Fruit fly (Drosophila melanogaster) whole organism, prepupa: Measurements from ENCODE around the gene Prosbeta7.

Experiments used
- CG10631 ChIP-seq: fragments of 200-800 bp; sonication (Bioruptor generic); optimal IDR thresholded peaks from 2 replicates; lab custom pipeline; 2016; ENCODE audit warnings: missing biosample characterization, missing genetic modification characterization
- CG10669 ChIP-seq: fragments of 200-800 bp; sonication (Bioruptor generic); optimal IDR thresholded peaks from 3 replicates; lab custom pipeline; 2018; ENCODE audit warnings: missing biosample characterization, mild to moderate bottlenecking, missing genetic modification characterization, moderate library complexity
- CG11294 ChIP-seq: fragments of 200-800 bp; sonication (Bioruptor generic); IDR thresholded peaks from 2 replicates; pipeline ENCODE4 v1.3.6; 2022; ENCODE audit warnings: missing biosample characterization, missing genetic modification characterization
- CG11762 ChIP-seq: fragments of 200-800 bp; sonication (Bioruptor generic); optimal IDR thresholded peaks from 3 replicates; lab custom pipeline; 2016; ENCODE audit warnings: missing biosample characterization, missing genetic modification characterization; ENCODE audit not compliant: insufficient read depth
- CG11902 ChIP-seq: fragments of 200-800 bp; sonication (Bioruptor generic); optimal IDR thresholded peaks from 3 replicates; lab custom pipeline; 2016; ENCODE audit warnings: missing biosample characterization, missing genetic modification characterization
- CG1621 ChIP-seq: fragments of 200-800 bp; sonication (Bioruptor generic); optimal IDR thresholded peaks from 3 replicates; lab custom pipeline; 2018; ENCODE audit warnings: missing biosample characterization, mild to moderate bottlenecking, missing genetic modification characterization
- CG16779 ChIP-seq: fragments of 200-800 bp; sonication (Bioruptor generic); optimal IDR thresholded peaks from 3 replicates; lab custom pipeline; 2017; ENCODE audit warnings: missing biosample characterization, mild to moderate bottlenecking, missing genetic modification characterization
- CG3032 ChIP-seq: fragments of 200-800 bp; optimal IDR thresholded peaks from 2 replicates; lab custom pipeline; 2019; ENCODE audit warnings: missing biosample characterization, mild to moderate bottlenecking, missing genetic modification characterization, moderate library complexity
- CG31627 ChIP-seq: fragments of 200-800 bp; sonication (Bioruptor generic); optimal IDR thresholded peaks from 3 replicates; lab custom pipeline; 2016; ENCODE audit warnings: missing biosample characterization, missing genetic modification characterization
- CG32006 ChIP-seq: fragments of 200-800 bp; sonication (Bioruptor generic); optimal IDR thresholded peaks from 3 replicates; lab custom pipeline; 2017; ENCODE audit warnings: missing biosample characterization, mild to moderate bottlenecking, missing genetic modification characterization
- CG34406 ChIP-seq: fragments of 200-800 bp; sonication (Bioruptor generic); optimal IDR thresholded peaks from 3 replicates; lab custom pipeline; 2016; ENCODE audit warnings: missing biosample characterization, missing genetic modification characterization
- CG3919 ChIP-seq: fragments of 200-800 bp; sonication (Bioruptor generic); optimal IDR thresholded peaks from 3 replicates; lab custom pipeline; 2016; ENCODE audit warnings: missing biosample characterization, missing genetic modification characterization
- CG4318 ChIP-seq: fragments of 200-800 bp; sonication (Bioruptor generic); optimal IDR thresholded peaks from 3 replicates; lab custom pipeline; 2017; ENCODE audit warnings: missing biosample characterization, mild to moderate bottlenecking, missing genetic modification characterization
- CG6163 ChIP-seq: fragments of 200-800 bp; sonication (Bioruptor generic); IDR thresholded peaks from 3 replicates; pipeline ENCODE4 v1.3.6; 2022; ENCODE audit warnings: missing biosample characterization, missing genetic modification characterization
- CG6276 ChIP-seq: fragments of 200-800 bp; sonication (Bioruptor generic); optimal IDR thresholded peaks from 2 replicates; lab custom pipeline; 2017; ENCODE audit warnings: missing biosample characterization, mild to moderate bottlenecking, missing genetic modification characterization
- CG6808 ChIP-seq: fragments of 200-800 bp; sonication (Bioruptor generic); optimal IDR thresholded peaks from 3 replicates; lab custom pipeline; 2017; ENCODE audit warnings: missing biosample characterization, missing genetic modification characterization, mild to moderate bottlenecking, moderate library complexity, missing genetic modification reagents
- CG6854 ChIP-seq: fragments of 200-800 bp; sonication (Bioruptor generic); optimal IDR thresholded peaks from 2 replicates; lab custom pipeline; 2017; ENCODE audit warnings: missing biosample characterization, mild to moderate bottlenecking, missing genetic modification characterization
- CG7368 ChIP-seq: fragments of 200-800 bp; sonication (Bioruptor generic); optimal IDR thresholded peaks from 3 replicates; lab custom pipeline; 2016; ENCODE audit warnings: missing biosample characterization, missing genetic modification characterization
- CG8119 ChIP-seq: fragments of 200-800 bp; sonication (Bioruptor generic); IDR thresholded peaks from 3 replicates; pipeline ENCODE4 v1.3.6; 2022; ENCODE audit warnings: missing biosample characterization, missing genetic modification characterization
- CG8319 ChIP-seq: fragments of 200-800 bp; sonication (Bioruptor generic); optimal IDR thresholded peaks from 3 replicates; lab custom pipeline; 2016; ENCODE audit warnings: missing biosample characterization, missing genetic modification characterization
- CG9139 ChIP-seq: fragments of 200-800 bp; sonication (Bioruptor generic); optimal IDR thresholded peaks from 3 replicates; lab custom pipeline; 2017; ENCODE audit warnings: missing biosample characterization, mild to moderate bottlenecking, missing genetic modification characterization
- Eip75B ChIP-seq: fragments of 200-800 bp; sonication (Bioruptor generic); optimal IDR thresholded peaks from 3 replicates; lab custom pipeline; 2016; ENCODE audit warnings: missing biosample characterization, missing genetic modification characterization
- Eip78C ChIP-seq: fragments of 200-800 bp; sonication (Bioruptor generic); peaks from one replicate; lab custom pipeline; 2016; ENCODE audit warnings: missing biosample characterization, missing genetic modification characterization
- Eip93F ChIP-seq: fragments of 200-800 bp; sonication (Bioruptor generic); optimal IDR thresholded peaks from 2 replicates; lab custom pipeline; 2016; ENCODE audit warnings: missing biosample characterization, mild to moderate bottlenecking, missing genetic modification characterization
- Ets21C ChIP-seq: fragments of 200-800 bp; sonication (Bioruptor generic); optimal IDR thresholded peaks from 3 replicates; lab custom pipeline; 2016; ENCODE audit warnings: missing biosample characterization, missing genetic modification characterization
- Ets96B ChIP-seq: fragments of 200-800 bp; optimal IDR thresholded peaks from 2 replicates; lab custom pipeline; 2019; ENCODE audit warnings: missing biosample characterization, mild to moderate bottlenecking, missing genetic modification characterization, moderate library complexity
- Hr39 ChIP-seq: fragments of 200-800 bp; sonication (Bioruptor generic); optimal IDR thresholded peaks from 2 replicates; lab custom pipeline; 2016; ENCODE audit warnings: missing biosample characterization, missing genetic modification characterization
- Lpt ChIP-seq: fragments of 200-800 bp; sonication (Bioruptor generic); optimal IDR thresholded peaks from 3 replicates; lab custom pipeline; 2016; ENCODE audit warnings: missing biosample characterization, missing genetic modification characterization
- Met ChIP-seq: fragments of 200-800 bp; sonication (Bioruptor generic); optimal IDR thresholded peaks from 3 replicates; lab custom pipeline; 2016; ENCODE audit warnings: missing biosample characterization, missing genetic modification characterization
- Sox14 ChIP-seq: fragments of 200-800 bp; sonication (Bioruptor generic); optimal IDR thresholded peaks from 3 replicates; lab custom pipeline; 2016; ENCODE audit warnings: missing biosample characterization, missing genetic modification characterization
- Sox15 ChIP-seq: fragments of 200-800 bp; sonication (Bioruptor generic); optimal IDR thresholded peaks from 3 replicates; lab custom pipeline; 2016; ENCODE audit warnings: missing biosample characterization, missing genetic modification characterization
- achi ChIP-seq: fragments of 200-800 bp; sonication (Bioruptor generic); optimal IDR thresholded peaks from 3 replicates; lab custom pipeline; 2016; ENCODE audit warnings: missing biosample characterization, missing genetic modification characterization
- acj6 ChIP-seq: fragments of 200-800 bp; sonication (Bioruptor generic); optimal IDR thresholded peaks from 3 replicates; lab custom pipeline; 2016; ENCODE audit warnings: missing biosample characterization, missing genetic modification characterization
- eg ChIP-seq: fragments of 200-800 bp; sonication (Bioruptor generic); IDR thresholded peaks from 3 replicates; pipeline ENCODE4 v1.3.6; 2022; ENCODE audit warnings: missing biosample characterization, missing genetic modification characterization
- esn ChIP-seq: fragments of 200-800 bp; sonication (Bioruptor generic); optimal IDR thresholded peaks from 2 replicates; lab custom pipeline; 2016; ENCODE audit warnings: missing biosample characterization, mild to moderate bottlenecking, missing genetic modification characterization, moderate library complexity
- fd59A ChIP-seq: fragments of 200-800 bp; sonication (Bioruptor generic); optimal IDR thresholded peaks from 2 replicates; lab custom pipeline; 2017; ENCODE audit warnings: missing biosample characterization, mild to moderate bottlenecking, missing genetic modification characterization, missing genetic modification reagents
- fkh ChIP-seq: fragments of 200-800 bp; sonication (Bioruptor generic); optimal IDR thresholded peaks from 3 replicates; lab custom pipeline; 2017; ENCODE audit warnings: missing biosample characterization, mild to moderate bottlenecking, missing genetic modification characterization, moderate library complexity
- net ChIP-seq: fragments of 200-800 bp; sonication (Bioruptor generic); optimal IDR thresholded peaks from 3 replicates; lab custom pipeline; 2016; ENCODE audit warnings: missing biosample characterization, missing genetic modification characterization
- salr ChIP-seq, 2 experiments: fragments of 200-800 bp; sonication (Bioruptor generic); optimal IDR thresholded peaks; 3 replicates each; lab custom pipeline; 2016 to 2018; ENCODE audit warnings: missing biosample characterization in 2 of 2, missing genetic modification characterization in 2 of 2, mild to moderate bottlenecking in 1 of 2
- spab ChIP-seq: fragments of 200-800 bp; sonication (Bioruptor generic); optimal IDR thresholded peaks from 2 replicates; lab custom pipeline; 2017; ENCODE audit warnings: missing biosample characterization, mild to moderate bottlenecking, missing genetic modification characterization, missing genetic modification reagents
- ss ChIP-seq, 2 experiments: fragments of 200-800 bp; sonication (Bioruptor generic); optimal IDR thresholded peaks; 2 replicates in 1 of 2; 3 replicates in 1 of 2; lab custom pipeline; 2017 to 2018; ENCODE audit warnings: mild to moderate bottlenecking in 2 of 2, missing biosample characterization in 2 of 2, missing genetic modification characterization in 2 of 2, moderate library complexity in 1 of 2

The Prosbeta7 gene

dm6 chr3R:5389435-5389834, 31.3 kb upstream of the Prosbeta7 start:
- peak; percentile 30 for TF ChIP-seq fd59A
- no peak for TF ChIP-seq Hr39 (GFP tag; lab: Kevin White, UChicago)
- no peak for TF ChIP-seq CG9139 (GFP tag; lab: Kevin White, UChicago)
- peak; percentile 22 for TF ChIP-seq Ets96B (tag; lab: Kevin White, UChicago)
- TF ChIP-seq acj6 (GFP tag; lab: Kevin White, UChicago) = no peak
- no peak for TF ChIP-seq eg (GFP tag; lab: Robert Waterston, UW)
- TF ChIP-seq CG10631 (GFP tag; lab: Kevin White, UChicago) = peak; percentile 37
- TF ChIP-seq CG10669 (GFP tag; lab: Kevin White, UChicago) = peak; percentile 27
- peak; percentile 15 for TF ChIP-seq Lpt
- TF ChIP-seq net = peak; percentile 29
- peak; percentile 15 for TF ChIP-seq CG3919
- TF ChIP-seq CG6276 = no peak
- TF ChIP-seq CG8119 (GFP tag; lab: Robert Waterston, UW) = 0 out of 3 replicates have a peak, but pooled peaks have one; percentile 41
- peak; percentile 56 for TF ChIP-seq CG32006 (GFP tag; lab: Kevin White, UChicago)
- TF ChIP-seq CG31627 (GFP tag; lab: Kevin White, UChicago) = no peak
- no peak for TF ChIP-seq salr (GFP tag; optimal IDR thresholded peaks at IDR 0.05; lab: Kevin White, UChicago)
- TF ChIP-seq Eip93F (GFP tag; lab: Kevin White, UChicago) = no peak
- TF ChIP-seq Eip75B (GFP tag; lab: Kevin White, UChicago) = no peak
- no peak for TF ChIP-seq CG11294 (GFP tag; lab: Robert Waterston, UW)
- no peak for TF ChIP-seq Met (GFP tag; lab: Kevin White, UChicago)
- peak; percentile 36 for TF ChIP-seq CG3032
- peak; percentile 74 for TF ChIP-seq Eip78C (GFP tag; lab: Kevin White, UChicago)
- TF ChIP-seq CG34406 = no peak
- TF ChIP-seq CG11762 (GFP tag; lab: Kevin White, UChicago) = no peak
- no peak for TF ChIP-seq Sox15 (GFP tag; lab: Kevin White, UChicago)
- no peak for TF ChIP-seq CG7368 (GFP tag; lab: Kevin White, UChicago)
- TF ChIP-seq spab (GFP tag; lab: Kevin White, UChicago) = peak; percentile 14

DNA sequence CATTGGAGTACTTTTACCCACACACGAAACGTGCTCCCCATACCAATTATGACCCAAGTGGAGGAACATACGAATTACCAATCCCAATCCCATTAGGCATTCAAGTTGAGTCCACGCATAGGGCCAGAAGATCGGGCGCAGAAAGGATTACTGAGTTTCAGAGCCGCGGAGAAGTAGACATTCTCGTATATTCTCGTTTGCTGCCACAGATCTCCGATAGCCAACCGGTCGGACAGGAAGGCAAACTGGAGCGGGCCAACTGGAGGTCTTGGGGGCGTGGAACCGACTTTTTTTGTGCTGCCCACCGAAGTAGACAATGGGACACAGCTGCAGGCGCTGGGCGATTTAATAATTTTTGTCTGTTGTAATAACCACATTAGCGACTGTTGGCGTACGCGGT, 30.9 kb upstream of the Prosbeta7 start:
- TF ChIP-seq Sox14 (GFP tag; lab: Kevin White, UChicago) (no peak), ss (GFP tag; optimal IDR thresholded peaks at IDR 0.05; lab: Kevin White, UChicago) (peak; percentile 35 to 37), CG1621 (peak; percentile 32), Ets21C (no peak)
- TF ChIP-seq, all 60 proteins: peak for 2

DNA sequence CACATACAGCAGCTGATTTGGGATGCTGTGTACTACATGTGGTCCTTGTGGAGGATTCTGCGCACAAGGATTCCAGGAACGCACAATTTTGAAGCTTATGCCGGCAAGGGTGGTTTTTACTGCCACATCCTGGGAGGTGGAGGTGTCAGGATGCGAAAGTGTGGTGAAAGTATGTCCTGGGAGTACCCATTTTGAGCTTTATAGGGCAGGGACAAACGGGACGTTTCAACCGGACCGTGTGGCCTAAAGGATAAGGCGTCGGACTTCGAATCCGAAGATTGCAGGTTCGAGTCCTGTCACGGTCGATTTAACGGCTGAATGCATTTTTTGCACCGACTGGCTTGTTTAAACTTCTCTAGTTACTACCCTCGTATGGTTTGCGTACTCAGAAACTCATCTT, 29.8 kb upstream of the Prosbeta7 start:
- TF ChIP-seq CG32006 (GFP tag; lab: Kevin White, UChicago) (no peak), CG4318 (no peak), spab (GFP tag; lab: Kevin White, UChicago) (no peak), CG11294 (GFP tag; lab: Robert Waterston, UW) (no peak), Hr39 (GFP tag; lab: Kevin White, UChicago) (no peak), CG16779 (tag; lab: Kevin White, UChicago) (no peak), CG8319 (GFP tag; lab: Kevin White, UChicago) (no peak), CG3032 (no peak)

DNA sequence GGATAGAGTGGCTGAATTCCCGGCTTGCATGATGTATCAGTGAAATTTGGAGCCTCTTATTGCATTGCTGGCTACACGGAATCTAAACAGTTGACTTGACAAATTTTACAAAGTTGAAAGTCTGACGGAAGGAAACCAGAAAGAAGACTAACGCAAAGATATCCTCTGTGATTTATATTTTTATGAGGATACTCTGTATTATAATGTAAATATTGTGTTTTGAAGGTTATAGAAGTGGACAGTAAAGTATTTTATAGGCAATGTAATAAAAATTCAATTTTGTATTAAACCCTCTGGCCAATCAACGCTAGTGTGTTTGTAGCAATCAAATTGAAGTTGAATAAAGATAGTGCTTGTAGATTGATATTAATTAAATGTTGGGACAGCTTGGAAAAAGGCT, 29.4 kb upstream of the Prosbeta7 start, which contains the start of gene CG14668:
Gene CG14668, minus strand, starts transcription at position 101 of the 400 bp plus-strand sequence.
- no peak for TF ChIP-seq salr (GFP tag; optimal IDR thresholded peaks at IDR 0.05; lab: Kevin White, UChicago)
- no peak for TF ChIP-seq CG6808 (GFP tag; lab: Kevin White, UChicago)
- no peak for TF ChIP-seq esn (GFP tag; lab: Kevin White, UChicago)
- TF ChIP-seq Sox14 (GFP tag; lab: Kevin White, UChicago) = no peak
- TF ChIP-seq fkh = no peak
- no peak for TF ChIP-seq Lpt
- no peak for TF ChIP-seq CG6163 (GFP tag; lab: Robert Waterston, UW)
- TF ChIP-seq CG8319 (GFP tag; lab: Kevin White, UChicago) = no peak
- TF ChIP-seq CG10631 (GFP tag; lab: Kevin White, UChicago) = no peak
- no peak for TF ChIP-seq ss (GFP tag; optimal IDR thresholded peaks at IDR 0.05; lab: Kevin White, UChicago)
- TF ChIP-seq CG3919 = no peak
- no peak for TF ChIP-seq CG11902 (GFP tag; lab: Kevin White, UChicago)
- no peak for TF ChIP-seq Ets96B (tag; lab: Kevin White, UChicago)
- no peak for TF ChIP-seq CG1621
- no peak for TF ChIP-seq achi
- no peak for TF ChIP-seq CG6854 (GFP tag; lab: Kevin White, UChicago)
